Fruit fly (Drosophila melanogaster) whole organism, larva: Measurements from ENCODE around the gene CG13843.

Experiments
- noc ChIP-seq: fragments of 200-800 bp; sonication (Bioruptor generic); optimal IDR thresholded peaks from 3 replicates; lab custom pipeline; 2019; ENCODE audit warnings: missing biosample characterization, mild to moderate bottlenecking, missing genetic modification characterization, moderate library complexity

CG13843 gene

dm6 chr3R:22589311-22589710, 20.0 kb upstream of the CG13843 start:
- no peak for TF ChIP-seq noc (tag; lab: Kevin White, UChicago)

dm6 chr3R:22590668-22591275, 18.5 kb upstream of the CG13843 start:
- TF ChIP-seq noc (tag; lab: Kevin White, UChicago): no peak

- TF ChIP-seq noc (tag; lab: Kevin White, UChicago): no peak
Measured at dm6 chr3R:22594257-22594656, 15.0 kb upstream of the CG13843 start.

- TF ChIP-seq noc (tag; lab: Kevin White, UChicago): peak; percentile 45
Measured at dm6 chr3R:22595293-22595868, 13.9 kb upstream of the CG13843 start.

- no peak for TF ChIP-seq noc (tag; lab: Kevin White, UChicago)
Measured at dm6 chr3R:22596450-22596849, 12.8 kb upstream of the CG13843 start.

- peak; percentile 14 for TF ChIP-seq noc (tag; lab: Kevin White, UChicago)
Measured at dm6 chr3R:22597344-22597954, 11.8 kb upstream of the CG13843 start.

- no peak for TF ChIP-seq noc (tag; lab: Kevin White, UChicago)
Measured at dm6 chr3R:22598759-22599158, 10.5 kb upstream of the CG13843 start.

- no peak for TF ChIP-seq noc (tag; lab: Kevin White, UChicago)
Measured at dm6 chr3R:22602783-22603182, 6.5 kb upstream of the CG13843 start.

dm6 chr3R:22613448-22613847, 4.2 kb downstream of the CG13843 start, which contains the start of the genes CG31156 and mRRF2:
TSS of gene CG31156 (minus strand) at chr3R:22613656.
TSS of gene mRRF2 (plus strand) at chr3R:22613686.
- no peak for TF ChIP-seq noc (tag; lab: Kevin White, UChicago)

dm6 chr3R:22616211-22616610, 6.9 kb downstream of the CG13843 start, which contains the start of gene CG31161:
TSS of gene CG31161 (plus strand) at chr3R:22616511.
- no peak for TF ChIP-seq noc (tag; lab: Kevin White, UChicago)

dm6 chr3R:22618280-22618679, 9.0 kb downstream of the CG13843 start, which contains the start of gene mRpL45:
TSS of gene mRpL45 (plus strand) at chr3R:22618492.
- TF ChIP-seq noc (tag; lab: Kevin White, UChicago): no peak

dm6 chr3R:22624737-22625136, 15.5 kb downstream of the CG13843 start:
- TF ChIP-seq noc (tag; lab: Kevin White, UChicago): no peak

dm6 chr3R:22625514-22626333, 16.4 kb downstream of the CG13843 start:
- peak; percentile 74 for TF ChIP-seq noc (tag; lab: Kevin White, UChicago)

dm6 chr3R:22626334-22626688, 17.0 kb downstream of the CG13843 start:
- TF ChIP-seq noc (tag; lab: Kevin White, UChicago): no peak

dm6 chr3R:22626842-22627392, 17.6 kb downstream of the CG13843 start:
- TF ChIP-seq noc (tag; lab: Kevin White, UChicago): peak; percentile 63
